Worm (Caenorhabditis elegans) whole organism, L4 larva: ENCODE results near the gene irg-8.
A peak's percentile ranks its signal among the peaks of the same experiment; 100 is the strongest.

Experiments
- F49E8.2 ChIP-seq: sonication (generic microtip); optimal IDR thresholded peaks from 2 replicates; lab custom pipeline; 2016; ENCODE audit warnings: missing compliant biosample characterization, mild to moderate bottlenecking, missing genetic modification characterization, borderline replicate concordance
- T26A8.4 ChIP-seq: fragments of 200-800 bp; sonication (Bioruptor generic); IDR thresholded peaks from 2 replicates; pipeline ENCODE4 v1.3.6; 2022; ENCODE audit warnings: missing genetic modification characterization, missing compliant biosample characterization
- ZK546.5 ChIP-seq, 2 experiments: sonication (generic microtip); optimal IDR thresholded peaks; 2 replicates each; lab custom pipeline; 2017; ENCODE audit warnings: missing biosample characterization in 2 of 2, missing genetic modification characterization in 2 of 2
- aha-1 ChIP-seq: fragments of 150-350 bp; peaks from one replicate; lab custom pipeline; 2014; ENCODE audit warnings: missing biosample characterization, missing genetic modification characterization
- attf-4 ChIP-seq: sonication (generic microtip); optimal IDR thresholded peaks from 3 replicates; lab custom pipeline; 2017; ENCODE audit warnings: missing biosample characterization, missing genetic modification characterization
- ceh-28 ChIP-seq: fragments of 150-350 bp; optimal IDR thresholded peaks from 2 replicates; lab custom pipeline; 2014; ENCODE audit warnings: missing biosample characterization, missing genetic modification reagents, missing genetic modification characterization
- ceh-32 ChIP-seq: sonication (generic microtip); optimal IDR thresholded peaks from 2 replicates; lab custom pipeline; 2016; ENCODE audit warnings: mild to moderate bottlenecking, missing genetic modification characterization, missing compliant biosample characterization; ENCODE audit not compliant: poor library complexity
- ces-1 ChIP-seq: fragments of 150-350 bp; sonication (generic microtip); optimal IDR thresholded peaks from 4 replicates; lab custom pipeline; 2014; ENCODE audit warnings: missing biosample characterization, missing genetic modification reagents, missing genetic modification characterization
- ctbp-1 ChIP-seq: fragments of 200-800 bp; sonication (Bioruptor generic); IDR thresholded peaks from 2 replicates; pipeline ENCODE4 v1.3.6; 2022; ENCODE audit warnings: missing genetic modification reagents, missing genetic modification characterization, missing compliant biosample characterization
- daf-12 ChIP-seq: fragments of 150-350 bp; optimal IDR thresholded peaks from 2 replicates; lab custom pipeline; 2014; ENCODE audit warnings: missing biosample characterization, missing genetic modification reagents, missing genetic modification characterization
- daf-8 ChIP-seq: fragments of 200-800 bp; sonication (Bioruptor generic); IDR thresholded peaks from 2 replicates; pipeline ENCODE4 v1.3.6; 2022; ENCODE audit warnings: missing genetic modification characterization, missing compliant biosample characterization
- dpl-1 ChIP-seq: fragments of 150-350 bp; optimal IDR thresholded peaks from 2 replicates; lab custom pipeline; 2014; ENCODE audit warnings: missing biosample characterization, missing genetic modification reagents, missing genetic modification characterization
- egl-43 ChIP-seq: fragments of 200-800 bp; sonication (Bioruptor generic); IDR thresholded peaks from 2 replicates; pipeline ENCODE4 v1.3.6; 2022; ENCODE audit warnings: missing genetic modification reagents, missing genetic modification characterization, missing compliant biosample characterization
- fos-1 ChIP-seq: fragments of 150-350 bp; optimal IDR thresholded peaks from 2 replicates; lab custom pipeline; 2014; ENCODE audit warnings: missing biosample characterization, missing genetic modification characterization
- hlh-11 ChIP-seq: fragments of 200-800 bp; sonication (Bioruptor generic); optimal IDR thresholded peaks from 2 replicates; lab custom pipeline; 2018; ENCODE audit warnings: mild to moderate bottlenecking, missing genetic modification characterization, missing compliant biosample characterization
- hlh-30 ChIP-seq: sonication (generic microtip); optimal IDR thresholded peaks from 2 replicates; lab custom pipeline; 2017; ENCODE audit warnings: antibody characterized with exemption, mild to moderate bottlenecking, missing genetic modification characterization, missing compliant biosample characterization; ENCODE audit not compliant: insufficient read depth
- lim-7 ChIP-seq: fragments of 200-800 bp; sonication (Bioruptor generic); IDR thresholded peaks from 2 replicates; pipeline ENCODE4 v1.3.6; 2022; ENCODE audit warnings: missing genetic modification characterization, missing compliant biosample characterization
- lin-29 ChIP-seq: fragments of 200-800 bp; sonication (Bioruptor generic); IDR thresholded peaks from 2 replicates; pipeline ENCODE4 v1.3.6; 2022; ENCODE audit warnings: missing genetic modification reagents, missing genetic modification characterization, missing compliant biosample characterization
- lir-3 ChIP-seq: sonication (generic microtip); optimal IDR thresholded peaks from 2 replicates; lab custom pipeline; 2016; ENCODE audit warnings: mild to moderate bottlenecking, missing genetic modification characterization, missing compliant biosample characterization
- madf-5 ChIP-seq, 2 experiments: fragments of 200-800 bp; sonication (Bioruptor generic); IDR thresholded peaks; 2 replicates each; pipeline ENCODE4 v1.3.6; 2022; ENCODE audit warnings: missing compliant biosample characterization in 2 of 2, missing genetic modification characterization in 2 of 2
- mdl-1 ChIP-seq, 2 experiments: fragments of 150-350 bp in 1 of 2; sonication (generic microtip) in 1 of 2; optimal IDR thresholded peaks; 2 replicates each; lab custom pipeline; 2014 to 2017; ENCODE audit warnings: missing biosample characterization in 2 of 2, missing genetic modification characterization in 2 of 2
- mdt-29 ChIP-seq: fragments of 200-800 bp; sonication (Bioruptor generic); IDR thresholded peaks from 2 replicates; pipeline ENCODE4 v1.3.6; 2022; ENCODE audit warnings: missing genetic modification reagents, missing genetic modification characterization, missing compliant biosample characterization
- nhr-76 ChIP-seq: fragments of 150-350 bp; optimal IDR thresholded peaks from 2 replicates; lab custom pipeline; 2014; ENCODE audit warnings: missing biosample characterization, missing genetic modification characterization
- pqm-1 ChIP-seq: sonication (generic microtip); optimal IDR thresholded peaks from 2 replicates; lab custom pipeline; 2017; ENCODE audit warnings: missing biosample characterization, missing genetic modification characterization
- spr-3 ChIP-seq: fragments of 200-800 bp; sonication (Bioruptor generic); optimal IDR thresholded peaks from 2 replicates; lab custom pipeline; 2018; ENCODE audit warnings: mild to moderate bottlenecking, missing genetic modification characterization, missing compliant biosample characterization
- tra-1 ChIP-seq: fragments of 200-800 bp; sonication (Bioruptor generic); IDR thresholded peaks from 2 replicates; pipeline ENCODE4 v1.3.6; 2022; ENCODE audit warnings: missing genetic modification reagents, missing genetic modification characterization, missing compliant biosample characterization
- unc-130 ChIP-seq: sonication (generic microtip); optimal IDR thresholded peaks from 2 replicates; lab custom pipeline; 2016; ENCODE audit warnings: missing genetic modification reagents, missing genetic modification characterization, missing compliant biosample characterization
- unc-62 ChIP-seq, 3 experiments: fragments of 150-350 bp in 1 of 3; sonication (generic microtip); optimal IDR thresholded peaks in 2 of 3; peaks in 1 of 3; 1 replicate in 1 of 3; 2 replicates in 2 of 3; lab custom pipeline; 2014 to 2017; ENCODE audit warnings: missing biosample characterization in 3 of 3, missing genetic modification characterization in 3 of 3, missing genetic modification reagents in 3 of 3, missing genotype in 1 of 3
- zag-1 ChIP-seq: fragments of 150-350 bp; optimal IDR thresholded peaks from 2 replicates; lab custom pipeline; 2014; ENCODE audit warnings: missing biosample characterization, missing genetic modification characterization
- zfp-3 ChIP-seq: fragments of 200-800 bp; sonication (Bioruptor generic); conservative IDR thresholded peaks from 2 replicates; pipeline ENCODE4 v1.3.6; 2022; ENCODE audit warnings: missing genetic modification reagents, missing genetic modification characterization, missing compliant biosample characterization
- zip-11 ChIP-seq: fragments of 200-800 bp; sonication (Bioruptor generic); IDR thresholded peaks from 2 replicates; pipeline ENCODE4 v1.3.6; 2022; ENCODE audit warnings: missing genetic modification characterization, missing compliant biosample characterization

irg-8 gene

DNA sequence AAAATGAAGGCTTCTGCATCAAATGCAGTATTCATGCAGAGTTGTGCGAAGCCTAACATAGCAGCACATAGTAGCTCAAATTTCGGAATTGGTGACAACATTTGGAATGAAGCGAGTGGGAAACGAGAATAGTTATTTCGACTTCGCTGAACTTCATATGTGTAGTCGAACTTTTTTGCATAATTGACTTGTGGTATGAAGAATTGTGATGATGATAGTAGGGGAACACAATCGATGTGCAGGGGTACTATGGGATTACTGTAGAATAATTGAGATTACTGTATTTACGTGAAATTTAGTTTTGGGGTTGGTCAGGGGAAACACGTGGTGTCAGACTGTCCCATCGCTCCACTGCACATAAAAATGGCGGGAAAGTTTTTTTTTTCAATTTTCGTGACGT lies 23.4 kb upstream of the irg-8 start, which contains the start of gene B0554.7:
TSS of gene B0554.7 (minus strand) at position 101 of the 400 bp plus-strand sequence.
- peak; percentile 13 for TF ChIP-seq aha-1 (tag; lab: Kevin White, UChicago)
- TF ChIP-seq spr-3 (GFP tag; lab: Kevin White, UChicago): no peak

DNA sequence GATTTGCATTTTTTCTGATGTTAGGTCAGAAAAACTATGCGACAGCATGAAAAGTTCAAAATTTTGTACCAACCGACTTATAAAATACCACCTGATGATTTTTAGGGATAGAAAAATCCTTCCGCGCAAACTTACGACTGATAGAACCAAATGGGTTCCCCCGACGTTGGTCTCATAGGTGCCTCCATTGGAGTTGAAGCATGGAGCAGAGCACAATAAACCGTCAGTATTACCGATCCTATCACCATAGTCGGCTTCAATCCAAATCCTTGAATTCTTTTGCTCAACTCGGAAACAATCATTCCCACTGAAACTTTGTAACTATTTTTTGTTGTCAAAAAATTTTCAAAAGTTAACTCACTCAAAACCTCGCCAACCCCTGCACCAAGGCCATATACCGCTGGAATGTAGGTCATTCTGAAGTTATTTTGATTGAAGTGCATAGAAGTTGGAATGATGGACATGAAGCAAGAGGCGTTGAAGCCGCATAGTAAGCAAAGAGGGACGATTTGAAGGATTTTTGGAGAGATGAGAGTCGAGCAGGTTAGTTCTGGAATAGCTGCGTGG lies 21.8 kb upstream of the irg-8 start:
- TF ChIP-seq unc-62 (GFP tag; optimal IDR thresholded peaks at IDR 0.05 in 1 of 2; lab: Kevin White, UChicago) (peak in 1 of 2 experiments; percentile 90), unc-62 (tag; optimal IDR thresholded peaks at IDR 0.05; lab: Kevin White, UChicago) (no peak), attf-4 (tag; lab: Kevin White, UChicago) (no peak), ceh-32 (tag; lab: Kevin White, UChicago) (no peak), aha-1 (tag; lab: Kevin White, UChicago) (peak; percentile 92), zip-11 (GFP tag; lab: Robert Waterston, UW) (no peak)

DNA sequence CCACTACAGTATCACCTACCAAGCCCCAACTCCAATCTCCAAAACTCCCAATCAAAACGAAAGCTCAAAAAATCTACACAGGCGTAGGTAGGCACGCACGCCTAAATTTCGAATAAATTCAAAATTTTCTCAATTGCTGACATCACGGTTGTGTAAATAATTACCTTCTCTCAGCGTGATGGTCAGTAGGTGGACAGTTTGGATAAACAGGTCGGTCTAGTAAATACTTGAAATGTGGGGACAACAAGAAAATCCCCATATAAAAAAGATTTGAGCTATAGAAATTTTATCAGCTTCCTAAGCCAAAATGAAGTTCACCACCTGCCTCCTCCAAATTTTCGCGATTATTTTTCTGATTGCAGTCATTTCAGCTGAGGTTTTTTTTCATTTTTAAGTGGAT lies 20.6 kb upstream of the irg-8 start, which contains the start of gene B0554.1:
TSS of gene B0554.1 (plus strand) at position 301 of the 400 bp plus-strand sequence.
- TF ChIP-seq fos-1 (tag; lab: Kevin White, UChicago) (no peak), zfp-3 (GFP tag; lab: Robert Waterston, UW) (no peak), dpl-1 (no peak)

DNA sequence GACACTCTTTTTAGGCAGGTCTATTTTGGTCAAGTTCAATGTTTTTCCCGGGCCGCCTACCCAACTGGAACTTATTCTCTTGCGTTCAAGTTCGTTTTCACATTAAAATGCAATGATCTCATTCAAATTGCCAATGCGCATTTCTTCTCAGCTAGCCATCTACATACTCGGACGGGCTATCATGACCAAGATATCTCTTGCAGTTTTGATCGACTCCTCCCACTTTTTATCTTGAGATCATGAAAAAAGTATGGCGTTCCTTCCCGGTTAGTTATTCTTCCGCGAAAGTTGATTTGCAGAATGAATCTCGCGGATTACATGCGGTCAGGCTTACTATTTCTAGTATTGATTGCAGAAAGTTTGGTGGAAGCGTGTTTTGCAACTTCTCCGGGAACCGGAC lies 16.4 kb upstream of the irg-8 start, which contains the start of gene B0554.2:
TSS of gene B0554.2 (plus strand) at position 301 of the 400 bp plus-strand sequence.
- TF ChIP-seq daf-8 (no peak), pqm-1 (no peak), hlh-30 (tag; lab: Kevin White, UChicago) (no peak), lir-3 (no peak), lin-29 (GFP tag; lab: Robert Waterston, UW) (no peak), daf-12 (no peak), egl-43 (GFP tag; lab: Robert Waterston, UW) (no peak), ZK546.5 (tag; optimal IDR thresholded peaks at IDR 0.05; lab: Kevin White, UChicago) (no peak), ceh-28 (tag; lab: Kevin White, UChicago) (no peak), zfp-3 (GFP tag; lab: Robert Waterston, UW) (no peak), ctbp-1 (no peak), T26A8.4 (GFP tag; lab: Robert Waterston, UW) (no peak), F49E8.2 (tag; lab: Kevin White, UChicago) (no peak), ces-1 (GFP tag; lab: Kevin White, UChicago) (no peak), zag-1 (tag; lab: Kevin White, UChicago) (no peak), nhr-76 (tag; lab: Kevin White, UChicago) (no peak), madf-5 (GFP tag; IDR thresholded peaks at IDR 0.05; lab: Robert Waterston, UW) (no peak), unc-130 (no peak), hlh-11 (tag; lab: Kevin White, UChicago) (no peak), mdt-29 (GFP tag; lab: Robert Waterston, UW) (no peak)

DNA sequence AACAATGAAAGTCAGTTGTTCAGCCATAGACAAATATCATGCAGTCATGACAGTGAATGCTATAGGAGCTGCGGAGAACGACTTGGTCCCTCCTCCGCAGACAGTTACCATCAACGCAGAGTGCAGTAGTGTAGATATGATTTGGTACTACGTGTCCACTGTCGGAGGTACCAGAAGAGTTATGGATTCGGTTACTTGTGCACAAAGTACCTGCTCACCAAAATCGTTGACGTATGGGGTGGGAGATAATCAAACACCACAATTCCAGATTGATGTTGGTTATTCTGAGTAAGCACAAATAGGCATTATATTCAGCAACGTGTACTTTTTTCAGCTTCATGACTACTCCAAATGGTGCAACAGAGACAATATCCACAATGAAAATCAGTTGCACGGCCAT lies 15.5 kb upstream of the irg-8 start:
- no peak for TF ChIP-seq tra-1
- TF ChIP-seq mdl-1 (tag; optimal IDR thresholded peaks at IDR 0.05; lab: Kevin White, UChicago): no peak
- peak in 1 of 2 experiments; percentile 94 for TF ChIP-seq unc-62 (GFP tag; optimal IDR thresholded peaks at IDR 0.05 in 1 of 2; lab: Kevin White, UChicago)
- TF ChIP-seq unc-62 (tag; optimal IDR thresholded peaks at IDR 0.05; lab: Kevin White, UChicago): no peak

DNA sequence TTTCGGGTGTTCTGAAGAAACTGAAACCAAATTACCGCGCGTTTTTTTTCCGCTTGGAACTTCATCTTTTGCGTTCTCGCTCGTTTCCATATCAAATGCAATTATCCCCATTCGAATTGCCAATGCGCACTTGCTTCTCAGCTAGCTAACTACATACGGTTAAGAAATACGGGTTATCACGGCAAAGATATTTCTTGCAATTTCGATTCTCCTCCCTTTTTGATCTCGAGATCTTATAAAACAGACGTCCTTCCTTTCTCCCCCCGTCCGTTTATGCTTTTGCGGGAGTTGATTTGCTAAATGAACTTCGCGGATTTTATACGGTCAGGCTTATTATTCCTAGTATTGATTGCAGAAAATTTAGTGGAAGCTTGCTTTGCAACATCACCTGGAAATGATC lies 11.3 kb upstream of the irg-8 start, which contains the start of gene B0554.4:
TSS of gene B0554.4 (plus strand) at position 301 of the 400 bp plus-strand sequence.
- TF ChIP-seq lim-7 (GFP tag; lab: Robert Waterston, UW) (no peak), unc-62 (GFP tag; optimal IDR thresholded peaks at IDR 0.05 in 1 of 2; lab: Kevin White, UChicago) (peak in 1 of 2 experiments; percentile 75), unc-62 (tag; optimal IDR thresholded peaks at IDR 0.05; lab: Kevin White, UChicago) (no peak)
